Worm (Caenorhabditis elegans) whole organism, L1 larva: Measurements from ENCODE around the gene C51E3.9.

Experiments used
- C04F5.9 ChIP-seq: sonication (generic microtip); optimal IDR thresholded peaks from 2 replicates; lab custom pipeline; 2016; ENCODE audit warnings: missing genetic modification characterization, missing compliant biosample characterization
- C16A3.4 ChIP-seq: fragments of 150-350 bp; optimal IDR thresholded peaks from 2 replicates; lab custom pipeline; 2014; ENCODE audit warnings: missing biosample characterization, missing genetic modification characterization
- C34B4.2 ChIP-seq: sonication (generic microtip); optimal IDR thresholded peaks from 2 replicates; lab custom pipeline; 2017; ENCODE audit warnings: mild to moderate bottlenecking, missing genetic modification characterization, missing compliant biosample characterization
- F16B12.6 ChIP-seq: fragments of 150-350 bp; optimal IDR thresholded peaks from 2 replicates; lab custom pipeline; 2014; ENCODE audit warnings: missing biosample characterization, missing genetic modification characterization
- alr-1 ChIP-seq: fragments of 200-800 bp; sonication (Bioruptor generic); optimal IDR thresholded peaks from 2 replicates; lab custom pipeline; 2018; ENCODE audit warnings: borderline replicate concordance, mild to moderate bottlenecking, missing genetic modification characterization, missing compliant biosample characterization
- ama-1 ChIP-seq: fragments of 150-350 bp; optimal IDR thresholded peaks from 2 replicates; lab custom pipeline; 2014
- ceh-8 ChIP-seq: fragments of 200-800 bp; sonication (Bioruptor generic); optimal IDR thresholded peaks from 2 replicates; lab custom pipeline; 2018; ENCODE audit warnings: mild to moderate bottlenecking, missing genetic modification characterization, moderate library complexity, missing compliant biosample characterization
- ceh-82 ChIP-seq, 3 experiments: fragments of 150-350 bp in 1 of 3; sonication (generic microtip) in 2 of 3; optimal IDR thresholded peaks; 2 replicates each; lab custom pipeline; 2014 to 2017; ENCODE audit warnings: missing biosample characterization in 3 of 3, missing genetic modification characterization in 3 of 3
- ceh-90 ChIP-seq: sonication (generic microtip); optimal IDR thresholded peaks from 2 replicates; lab custom pipeline; 2016; ENCODE audit warnings: missing genetic modification characterization, missing compliant biosample characterization
- ces-1 ChIP-seq: fragments of 150-350 bp; optimal IDR thresholded peaks from 2 replicates; lab custom pipeline; 2014; ENCODE audit warnings: missing biosample characterization, missing genetic modification reagents, missing genetic modification characterization
- efl-1 ChIP-seq, 4 experiments: fragments of 150-350 bp; optimal IDR thresholded peaks in 3 of 4; peaks in 1 of 4; 1 replicate in 1 of 4; 2 replicates in 3 of 4; lab custom pipeline; 2014; ENCODE audit warnings: missing biosample characterization in 2 of 4, missing genetic modification characterization in 2 of 4, missing genetic modification reagents in 2 of 4
- efl-3 ChIP-seq: fragments of 200-800 bp; sonication (Bioruptor generic); optimal IDR thresholded peaks from 2 replicates; lab custom pipeline; 2018; ENCODE audit warnings: mild to moderate bottlenecking, missing genetic modification characterization, missing compliant biosample characterization
- egl-13 ChIP-seq: sonication (generic microtip); optimal IDR thresholded peaks from 2 replicates; lab custom pipeline; 2016; ENCODE audit warnings: missing genotype, missing genetic modification reagents, missing genetic modification characterization, missing compliant biosample characterization
- egl-27 ChIP-seq, 2 experiments: fragments of 150-350 bp in 1 of 2; sonication (generic microtip); optimal IDR thresholded peaks; 3 replicates each; lab custom pipeline; 2017 to 2018; ENCODE audit warnings: missing biosample characterization in 2 of 2, missing genetic modification characterization in 2 of 2, missing genetic modification reagents in 2 of 2
- elt-2 ChIP-seq: sonication (generic microtip); optimal IDR thresholded peaks from 2 replicates; lab custom pipeline; 2016; ENCODE audit warnings: missing genetic modification characterization, mild to moderate bottlenecking, inconsistent platforms, missing compliant biosample characterization, missing genetic modification reagents
- ets-5 ChIP-seq: fragments of 200-800 bp; sonication (Bioruptor generic); IDR thresholded peaks from 2 replicates; pipeline ENCODE4 v1.3.6; 2022; ENCODE audit warnings: missing genetic modification characterization, missing compliant biosample characterization
- fkh-4 ChIP-seq: sonication (generic microtip); optimal IDR thresholded peaks from 2 replicates; lab custom pipeline; 2016; ENCODE audit warnings: missing compliant biosample characterization, missing genetic modification characterization, borderline replicate concordance
- grh-1 ChIP-seq: fragments of 200-800 bp; sonication (Bioruptor generic); IDR thresholded peaks from 2 replicates; pipeline ENCODE4 v1.3.6; 2022; ENCODE audit warnings: missing genetic modification reagents, missing genetic modification characterization, missing compliant biosample characterization
- hlh-17 ChIP-seq: fragments of 200-800 bp; sonication (Bioruptor generic); optimal IDR thresholded peaks from 2 replicates; lab custom pipeline; 2018; ENCODE audit warnings: missing genetic modification characterization, mild to moderate bottlenecking, missing compliant biosample characterization, moderate library complexity, borderline replicate concordance
- hlh-4 ChIP-seq: sonication (generic microtip); optimal IDR thresholded peaks from 2 replicates; lab custom pipeline; 2016; ENCODE audit warnings: mild to moderate bottlenecking, missing genetic modification characterization, missing compliant biosample characterization
- hpl-2 ChIP-seq: fragments of 150-350 bp; optimal IDR thresholded peaks from 2 replicates; lab custom pipeline; 2014; ENCODE audit warnings: missing biosample characterization, missing genetic modification reagents, missing genetic modification characterization
- isw-1 ChIP-seq: fragments of 200-800 bp; sonication (Bioruptor generic); IDR thresholded peaks from 2 replicates; pipeline ENCODE4 v1.3.6; 2022; ENCODE audit warnings: missing genetic modification characterization, missing compliant biosample characterization
- lin-13 ChIP-seq: fragments of 150-350 bp; optimal IDR thresholded peaks from 2 replicates; lab custom pipeline; 2014; ENCODE audit warnings: missing biosample characterization, missing genetic modification reagents, missing genetic modification characterization
- lin-35 ChIP-seq, 2 experiments: fragments of 150-350 bp; optimal IDR thresholded peaks; 2 replicates each; lab custom pipeline; 2014; ENCODE audit warnings: missing biosample characterization in 2 of 2, missing genetic modification characterization in 2 of 2, missing genetic modification reagents in 2 of 2
- lin-39 ChIP-seq: fragments of 150-350 bp; optimal IDR thresholded peaks from 2 replicates; lab custom pipeline; 2014; ENCODE audit warnings: missing biosample characterization, missing genetic modification reagents, missing genetic modification characterization
- lir-3 ChIP-seq: sonication (generic microtip); optimal IDR thresholded peaks from 2 replicates; lab custom pipeline; 2016; ENCODE audit warnings: mild to moderate bottlenecking, missing genetic modification characterization, moderate library complexity, missing compliant biosample characterization; ENCODE audit not compliant: poor library complexity
- mdl-1 ChIP-seq, 2 experiments: fragments of 150-350 bp; optimal IDR thresholded peaks; 2 replicates each; lab custom pipeline; 2014 to 2017; ENCODE audit warnings: missing biosample characterization in 2 of 2, missing genetic modification characterization in 2 of 2, inconsistent platforms in 1 of 2
- nhr-20 ChIP-seq: sonication (generic microtip); optimal IDR thresholded peaks from 2 replicates; lab custom pipeline; 2016; ENCODE audit warnings: mild to moderate bottlenecking, missing genetic modification characterization, missing compliant biosample characterization
- nhr-237 ChIP-seq: fragments of 150-350 bp; optimal IDR thresholded peaks from 2 replicates; lab custom pipeline; 2014; ENCODE audit warnings: missing biosample characterization, missing genetic modification characterization
- nhr-71 ChIP-seq: sonication (generic microtip); optimal IDR thresholded peaks from 2 replicates; lab custom pipeline; 2016; ENCODE audit warnings: mild to moderate bottlenecking, missing genetic modification characterization, moderate library complexity, missing compliant biosample characterization
- nhr-76 ChIP-seq: sonication (generic microtip); optimal IDR thresholded peaks from 2 replicates; lab custom pipeline; 2017; ENCODE audit warnings: missing biosample characterization, missing genetic modification characterization
- nhr-77 ChIP-seq: fragments of 150-350 bp; optimal IDR thresholded peaks from 2 replicates; lab custom pipeline; 2014; ENCODE audit warnings: missing biosample characterization, missing genetic modification characterization
- nhr-84 ChIP-seq: sonication (generic microtip); optimal IDR thresholded peaks from 2 replicates; lab custom pipeline; 2017; ENCODE audit warnings: missing biosample characterization, missing genetic modification characterization
- nhr-85 ChIP-seq: sonication (generic microtip); peaks from one replicate; lab custom pipeline; 2016; ENCODE audit warnings: missing genetic modification characterization, inconsistent platforms, missing compliant biosample characterization
- nhr-90 ChIP-seq: sonication (generic microtip); optimal IDR thresholded peaks from 2 replicates; lab custom pipeline; 2016; ENCODE audit warnings: mild to moderate bottlenecking, missing genetic modification characterization, missing compliant biosample characterization; ENCODE audit not compliant: poor library complexity
- pag-3 ChIP-seq: sonication (generic microtip); optimal IDR thresholded peaks from 2 replicates; lab custom pipeline; 2017; ENCODE audit warnings: missing genetic modification characterization, mild to moderate bottlenecking, missing compliant biosample characterization, antibody characterized with exemption, borderline replicate concordance; ENCODE audit not compliant: insufficient read depth
- pqm-1 ChIP-seq: sonication (generic microtip); optimal IDR thresholded peaks from 3 replicates; lab custom pipeline; 2017; ENCODE audit warnings: missing biosample characterization, missing genetic modification characterization
- skn-1 ChIP-seq: fragments of 150-350 bp; optimal IDR thresholded peaks from 2 replicates; lab custom pipeline; 2014; ENCODE audit warnings: missing biosample characterization, missing genetic modification characterization
- sox-4 ChIP-seq: sonication (generic microtip); optimal IDR thresholded peaks from 2 replicates; lab custom pipeline; 2016; ENCODE audit warnings: missing genetic modification characterization, missing compliant biosample characterization
- sptf-1 ChIP-seq: fragments of 150-350 bp; optimal IDR thresholded peaks from 2 replicates; lab custom pipeline; 2014; ENCODE audit warnings: missing biosample characterization, missing genetic modification characterization
- sup-37 ChIP-seq: fragments of 200-800 bp; sonication (Bioruptor generic); optimal IDR thresholded peaks from 2 replicates; lab custom pipeline; 2018; ENCODE audit warnings: mild to moderate bottlenecking, missing genetic modification characterization, missing compliant biosample characterization
- swsn-7 ChIP-seq: sonication (generic microtip); optimal IDR thresholded peaks from 2 replicates; lab custom pipeline; 2016; ENCODE audit warnings: missing genetic modification characterization, missing compliant biosample characterization
- tbx-2 ChIP-seq: sonication (generic microtip); optimal IDR thresholded peaks from 2 replicates; lab custom pipeline; 2016; ENCODE audit warnings: missing genetic modification characterization, missing compliant biosample characterization
- tlp-1 ChIP-seq: fragments of 150-350 bp; optimal IDR thresholded peaks from 2 replicates; lab custom pipeline; 2014; ENCODE audit warnings: missing biosample characterization, missing genetic modification characterization
- unc-130 ChIP-seq: fragments of 150-350 bp; optimal IDR thresholded peaks from 2 replicates; lab custom pipeline; 2017; ENCODE audit warnings: missing biosample characterization, missing genetic modification characterization, inconsistent platforms
- unc-86 ChIP-seq: sonication (generic microtip); optimal IDR thresholded peaks from 2 replicates; lab custom pipeline; 2016; ENCODE audit warnings: missing genetic modification characterization, missing compliant biosample characterization
- vab-15 ChIP-seq: sonication (generic microtip); optimal IDR thresholded peaks from 2 replicates; lab custom pipeline; 2017; ENCODE audit warnings: missing genotype, mild to moderate bottlenecking, missing genetic modification characterization, missing compliant biosample characterization
- xbp-1 ChIP-seq: sonication (generic microtip); optimal IDR thresholded peaks from 2 replicates; lab custom pipeline; 2016; ENCODE audit warnings: missing genetic modification characterization, missing compliant biosample characterization
- ztf-4 ChIP-seq: fragments of 150-350 bp; optimal IDR thresholded peaks from 2 replicates; lab custom pipeline; 2014; ENCODE audit warnings: missing biosample characterization, missing genetic modification characterization

C51E3.9 gene

ce11 chrV:10183810-10184209, 38.1 kb downstream of the C51E3.9 start:
- TF ChIP-seq hpl-2 (no peak), ceh-82 (tag; optimal IDR thresholded peaks at IDR 0.05; lab: Kevin White, UChicago) (no peak), nhr-237 (tag; lab: Kevin White, UChicago) (no peak), F16B12.6 (no peak), tlp-1 (tag; lab: Kevin White, UChicago) (no peak)

DNA sequence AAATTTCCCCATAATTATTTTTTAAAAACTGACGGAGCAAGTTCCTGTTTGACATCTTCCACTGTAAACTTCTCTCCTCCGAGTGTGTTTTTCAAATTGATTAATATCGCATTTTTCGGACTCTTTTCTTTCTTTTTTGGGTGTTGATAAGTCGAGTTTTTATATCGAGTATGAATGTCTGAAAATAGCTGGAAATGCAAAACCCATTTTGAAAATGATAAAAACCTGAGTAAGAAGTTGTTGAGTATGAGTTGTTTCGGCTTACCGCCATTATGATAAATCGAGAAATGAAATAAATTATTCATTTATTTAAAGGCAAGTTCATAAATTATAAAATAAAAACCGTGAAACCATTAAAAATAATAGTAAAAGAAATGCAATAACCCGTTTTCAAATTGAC, 40.0 kb downstream of the C51E3.9 start, which contains the start of gene ZK856.18:
Gene ZK856.18 (minus strand): TSS at position 289 of the 400 bp plus-strand sequence.
- TF ChIP-seq F16B12.6 = no peak
- TF ChIP-seq ztf-4 = no peak
- TF ChIP-seq nhr-71 (tag; lab: Kevin White, UChicago) = no peak
- no peak for TF ChIP-seq egl-13
- TF ChIP-seq ces-1 (GFP tag; lab: Kevin White, UChicago) = no peak
- TF ChIP-seq ama-1 = no peak
- no peak for TF ChIP-seq fkh-4 (tag; lab: Kevin White, UChicago)
- TF ChIP-seq lir-3 = no peak
- TF ChIP-seq elt-2 (tag; lab: Kevin White, UChicago) = no peak
- TF ChIP-seq efl-1 (optimal IDR thresholded peaks at IDR 0.05; lab: Kevin White, UChicago) = no peak
- TF ChIP-seq efl-1 (GFP tag; optimal IDR thresholded peaks at IDR 0.05 in 1 of 2; lab: Kevin White, UChicago) = no peak
- TF ChIP-seq efl-3 = no peak
- no peak for TF ChIP-seq tbx-2 (tag; lab: Kevin White, UChicago)
- TF ChIP-seq unc-130 (tag; lab: Kevin White, UChicago) = no peak
- TF ChIP-seq nhr-84 (tag; lab: Kevin White, UChicago) = no peak
- TF ChIP-seq alr-1 (tag; lab: Kevin White, UChicago) = no peak
- TF ChIP-seq nhr-20 (tag; lab: Kevin White, UChicago) = no peak
- TF ChIP-seq nhr-76 (tag; lab: Kevin White, UChicago) = no peak
- no peak for TF ChIP-seq C04F5.9
- no peak for TF ChIP-seq ceh-90 (tag; lab: Kevin White, UChicago)
- TF ChIP-seq xbp-1 (tag; lab: Kevin White, UChicago) = no peak

DNA sequence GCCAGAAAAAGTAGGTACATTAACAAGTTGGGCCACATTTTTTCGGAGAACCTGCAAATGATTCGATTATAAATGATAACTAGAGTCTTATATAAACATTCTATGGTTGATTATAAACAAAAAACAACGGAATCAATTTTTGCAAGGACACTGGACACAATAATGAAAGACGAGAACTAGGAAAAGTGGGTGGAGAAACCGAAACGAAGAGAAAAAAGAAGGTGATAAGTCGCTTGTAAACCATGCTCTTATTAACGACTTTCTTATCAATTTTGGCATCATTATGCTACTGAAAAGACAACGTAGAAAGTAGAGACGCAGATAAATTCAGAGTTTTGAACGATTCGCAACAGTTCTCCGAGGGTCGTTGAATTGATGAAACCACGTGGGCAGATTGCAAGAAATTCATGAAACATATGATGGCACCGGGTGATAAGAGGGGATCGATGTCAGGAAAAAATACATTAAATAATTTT, 44.4 kb downstream of the C51E3.9 start, which contains the start of gene ZK856.5:
Gene ZK856.5 (minus strand): TSS at position 51 of the 476 bp plus-strand sequence.
- TF ChIP-seq C34B4.2 (tag; lab: Kevin White, UChicago) (no peak), C16A3.4 (tag; lab: Kevin White, UChicago) (no peak), nhr-77 (tag; lab: Kevin White, UChicago) (no peak), nhr-85 (tag; lab: Kevin White, UChicago) (peak; percentile 58), sup-37 (no peak), lin-39 (tag; lab: Kevin White, UChicago) (no peak), lin-13 (no peak), egl-27 (tag; optimal IDR thresholded peaks at IDR 0.05; lab: Kevin White, UChicago) (no peak), pag-3 (tag; lab: Kevin White, UChicago) (no peak), efl-3 (no peak), pqm-1 (tag; lab: Kevin White, UChicago) (no peak), ceh-8 (GFP tag; lab: Kevin White, UChicago) (no peak), sox-4 (no peak), unc-86 (tag; lab: Kevin White, UChicago) (no peak), efl-1 (optimal IDR thresholded peaks at IDR 0.05; lab: Kevin White, UChicago) (no peak), efl-1 (GFP tag; optimal IDR thresholded peaks at IDR 0.05 in 1 of 2; lab: Kevin White, UChicago) (peak in 1 of 2 experiments; percentile 66), skn-1 (tag; lab: Kevin White, UChicago) (no peak), ces-1 (GFP tag; lab: Kevin White, UChicago) (no peak), hpl-2 (no peak), vab-15 (tag; lab: Kevin White, UChicago) (no peak), hlh-4 (tag; lab: Kevin White, UChicago) (no peak), ceh-90 (tag; lab: Kevin White, UChicago) (no peak), ama-1 (no peak), nhr-90 (no peak), mdl-1 (tag; optimal IDR thresholded peaks at IDR 0.05; lab: Kevin White, UChicago) (no peak), elt-2 (tag; lab: Kevin White, UChicago) (peak; percentile 90), lin-35 (GFP tag; optimal IDR thresholded peaks at IDR 0.05; lab: Kevin White, UChicago) (peak in 1 of 2 experiments; percentile 37), ets-5 (GFP tag; lab: Robert Waterston, UW) (no peak), sptf-1 (tag; lab: Kevin White, UChicago) (no peak), isw-1 (GFP tag; lab: Robert Waterston, UW) (no peak), swsn-7 (tag; lab: Kevin White, UChicago) (no peak), grh-1 (GFP tag; lab: Robert Waterston, UW) (no peak), hlh-17 (GFP tag; lab: Kevin White, UChicago) (no peak)
